Worm (Caenorhabditis elegans) whole organism, L3 larva: ENCODE data around the gene lido-15.
A peak's percentile ranks its signal among the peaks of the same experiment; 100 is the strongest.

Experiments used
- R02D3.7 ChIP-seq: fragments of 150-350 bp; optimal IDR thresholded peaks from 2 replicates; lab custom pipeline; 2014; ENCODE audit warnings: missing biosample characterization, missing genetic modification characterization
- ZK546.5 ChIP-seq: sonication (generic microtip); optimal IDR thresholded peaks from 2 replicates; lab custom pipeline; 2017; ENCODE audit warnings: missing biosample characterization, missing genetic modification characterization
- ama-1 ChIP-seq: fragments of 150-350 bp; optimal IDR thresholded peaks from 2 replicates; lab custom pipeline; 2018
- ceh-82 ChIP-seq: fragments of 150-350 bp; optimal IDR thresholded peaks from 2 replicates; lab custom pipeline; 2014; ENCODE audit warnings: missing biosample characterization, missing genetic modification characterization
- ceh-9 ChIP-seq: sonication (generic microtip); optimal IDR thresholded peaks from 2 replicates; lab custom pipeline; 2018; ENCODE audit warnings: missing biosample characterization, missing genetic modification characterization
- daf-12 ChIP-seq: fragments of 150-350 bp; optimal IDR thresholded peaks from 2 replicates; lab custom pipeline; 2014; ENCODE audit warnings: missing biosample characterization, missing genetic modification reagents, missing genetic modification characterization
- egl-27 ChIP-seq: sonication (generic microtip); optimal IDR thresholded peaks from 4 replicates; lab custom pipeline; 2017; ENCODE audit warnings: missing biosample characterization, missing genetic modification reagents, missing genetic modification characterization
- egl-5 ChIP-seq: fragments of 150-350 bp; optimal IDR thresholded peaks from 2 replicates; lab custom pipeline; 2017; ENCODE audit warnings: missing biosample characterization, missing genetic modification reagents, missing genetic modification characterization, inconsistent platforms
- elt-2 ChIP-seq: sonication (generic microtip); optimal IDR thresholded peaks from 2 replicates; lab custom pipeline; 2016; ENCODE audit warnings: missing genetic modification reagents, mild to moderate bottlenecking, missing genetic modification characterization, missing compliant biosample characterization
- elt-3 ChIP-seq, 3 experiments: fragments of 150-350 bp in 1 of 3; sonication (generic microtip) in 2 of 3; optimal IDR thresholded peaks; 2 replicates in 2 of 3; 4 replicates in 1 of 3; lab custom pipeline; 2014 to 2017; ENCODE audit warnings: missing biosample characterization in 3 of 3, missing genetic modification characterization in 3 of 3
- eor-1 ChIP-seq, 2 experiments: fragments of 150-350 bp; optimal IDR thresholded peaks; 2 replicates each; lab custom pipeline; 2014 to 2018; ENCODE audit warnings: missing biosample characterization in 2 of 2, missing genetic modification characterization in 2 of 2
- fkh-2 ChIP-seq: fragments of 150-350 bp; optimal IDR thresholded peaks from 2 replicates; lab custom pipeline; 2014; ENCODE audit warnings: missing biosample characterization, missing genetic modification reagents, missing genetic modification characterization
- hmg-11 ChIP-seq: sonication (generic microtip); optimal IDR thresholded peaks from 2 replicates; lab custom pipeline; 2016; ENCODE audit warnings: missing genetic modification characterization, missing compliant biosample characterization
- jun-1 ChIP-seq: fragments of 150-350 bp; optimal IDR thresholded peaks from 2 replicates; lab custom pipeline; 2014; ENCODE audit warnings: missing biosample characterization, missing genetic modification reagents, missing genetic modification characterization
- lsy-12 ChIP-seq: sonication (generic microtip); optimal IDR thresholded peaks from 2 replicates; lab custom pipeline; 2016; ENCODE audit warnings: mild to moderate bottlenecking, missing genetic modification characterization, missing compliant biosample characterization
- mdl-1 ChIP-seq: fragments of 150-350 bp; optimal IDR thresholded peaks from 2 replicates; lab custom pipeline; 2014; ENCODE audit warnings: missing biosample characterization, missing genetic modification characterization
- mml-1 ChIP-seq: fragments of 150-350 bp; sonication (generic microtip); optimal IDR thresholded peaks from 3 replicates; lab custom pipeline; 2014; ENCODE audit warnings: missing biosample characterization, missing genetic modification characterization
- nfya-1 ChIP-seq: sonication (generic microtip); optimal IDR thresholded peaks from 2 replicates; lab custom pipeline; 2017; ENCODE audit warnings: missing genetic modification characterization, mild to moderate bottlenecking, missing compliant biosample characterization, antibody characterized with exemption, moderate library complexity; ENCODE audit not compliant: insufficient read depth
- nhr-11 ChIP-seq: fragments of 150-350 bp; optimal IDR thresholded peaks from 2 replicates; lab custom pipeline; 2014; ENCODE audit warnings: missing biosample characterization, missing genetic modification characterization
- nhr-12 ChIP-seq: fragments of 150-350 bp; optimal IDR thresholded peaks from 2 replicates; lab custom pipeline; 2014; ENCODE audit warnings: missing biosample characterization, missing genetic modification characterization
- nhr-23 ChIP-seq: fragments of 150-350 bp; optimal IDR thresholded peaks from 2 replicates; lab custom pipeline; 2014; ENCODE audit warnings: missing biosample characterization, missing genetic modification reagents, missing genetic modification characterization
- nhr-237 ChIP-seq: fragments of 150-350 bp; optimal IDR thresholded peaks from 2 replicates; lab custom pipeline; 2014; ENCODE audit warnings: missing biosample characterization, missing genetic modification characterization
- nhr-28 ChIP-seq: fragments of 150-350 bp; optimal IDR thresholded peaks from 2 replicates; lab custom pipeline; 2014; ENCODE audit warnings: missing biosample characterization, missing genetic modification characterization
- nhr-43 ChIP-seq: sonication (generic microtip); optimal IDR thresholded peaks from 2 replicates; lab custom pipeline; 2016; ENCODE audit warnings: mild to moderate bottlenecking, missing genetic modification characterization, missing compliant biosample characterization; ENCODE audit not compliant: poor library complexity, severe bottlenecking
- nhr-67 ChIP-seq: fragments of 150-350 bp; optimal IDR thresholded peaks from 2 replicates; lab custom pipeline; 2014; ENCODE audit warnings: missing biosample characterization, missing genetic modification characterization
- nhr-76 ChIP-seq: fragments of 150-350 bp; sonication (generic microtip); optimal IDR thresholded peaks from 5 replicates; lab custom pipeline; 2014; ENCODE audit warnings: missing biosample characterization, missing genetic modification characterization
- pha-4 ChIP-seq: fragments of 150-350 bp; optimal IDR thresholded peaks from 2 replicates; lab custom pipeline; 2014; ENCODE audit warnings: missing biosample characterization, missing genetic modification reagents, missing genetic modification characterization
- pqm-1 ChIP-seq: fragments of 150-350 bp; optimal IDR thresholded peaks from 2 replicates; lab custom pipeline; 2017; ENCODE audit warnings: missing biosample characterization, missing genetic modification characterization, inconsistent platforms
- snpc-4 ChIP-seq: fragments of 150-350 bp; optimal IDR thresholded peaks from 2 replicates; lab custom pipeline; 2014; ENCODE audit warnings: missing biosample characterization, missing genetic modification characterization
- tbx-2 ChIP-seq: sonication (generic microtip); optimal IDR thresholded peaks from 2 replicates; lab custom pipeline; 2016; ENCODE audit warnings: mild to moderate bottlenecking, missing genetic modification characterization, missing compliant biosample characterization
- unc-39 ChIP-seq: sonication (generic microtip); optimal IDR thresholded peaks from 4 replicates; lab custom pipeline; 2017; ENCODE audit warnings: missing biosample characterization, missing genetic modification characterization
- unc-62 ChIP-seq: fragments of 150-350 bp; sonication (generic microtip); optimal IDR thresholded peaks from 4 replicates; lab custom pipeline; 2014; ENCODE audit warnings: missing biosample characterization, missing genetic modification reagents, missing genetic modification characterization
- ztf-11 ChIP-seq: fragments of 150-350 bp; optimal IDR thresholded peaks from 2 replicates; lab custom pipeline; 2014; ENCODE audit warnings: missing biosample characterization, missing genetic modification characterization

Gene lido-15

ce11 chrII:3811816-3812332 is at the start of gene lido-15:
TSS of gene lido-15 (plus strand) at chrII:3812282.
- no peak for TF ChIP-seq ZK546.5 (tag; lab: Kevin White, UChicago)
- peak; percentile 48 for TF ChIP-seq pha-4 (tag; lab: Kevin White, UChicago)

ce11 chrII:3764486-3764885 is 47.6 kb upstream of the lido-15 start, which contains the start of gene srx-112:
TSS of gene srx-112 (minus strand) at chrII:3764586.
- TF ChIP-seq pqm-1 (tag; lab: Kevin White, UChicago): no peak
- TF ChIP-seq fkh-2: no peak
- TF ChIP-seq hmg-11 (tag; lab: Kevin White, UChicago): no peak
- TF ChIP-seq snpc-4: no peak
- TF ChIP-seq unc-62 (GFP tag; lab: Kevin White, UChicago): no peak

- TF ChIP-seq fkh-2: no peak
- TF ChIP-seq mdl-1 (tag; lab: Kevin White, UChicago): no peak
- no peak for TF ChIP-seq snpc-4
- no peak for TF ChIP-seq nhr-12 (tag; lab: Kevin White, UChicago)
- TF ChIP-seq elt-3 (tag; optimal IDR thresholded peaks at IDR 0.05; lab: Kevin White, UChicago): no peak
- no peak for TF ChIP-seq daf-12 (tag; lab: Kevin White, UChicago)
- no peak for TF ChIP-seq ama-1
- TF ChIP-seq mml-1: no peak
- TF ChIP-seq egl-5: no peak
- TF ChIP-seq egl-27 (tag; lab: Kevin White, UChicago): no peak
- no peak for TF ChIP-seq lsy-12
Measured at ce11 chrII:3771640-3772039, 40.4 kb upstream of the lido-15 start.

ce11 chrII:3773130-3773529 is 39.0 kb upstream of the lido-15 start, which contains the start of gene T24E12.10:
TSS of gene T24E12.10 (minus strand) at chrII:3773230.
- TF ChIP-seq R02D3.7 (tag; lab: Kevin White, UChicago): no peak
- no peak for TF ChIP-seq nhr-76
- TF ChIP-seq snpc-4: no peak
- no peak for TF ChIP-seq mml-1
- no peak for TF ChIP-seq nhr-67 (tag; lab: Kevin White, UChicago)
- no peak for TF ChIP-seq nhr-28 (tag; lab: Kevin White, UChicago)
- no peak for TF ChIP-seq nfya-1 (tag; lab: Kevin White, UChicago)
- TF ChIP-seq ZK546.5 (tag; lab: Kevin White, UChicago): no peak
- no peak for TF ChIP-seq unc-39 (tag; lab: Kevin White, UChicago)
- TF ChIP-seq nhr-43: no peak
- no peak for TF ChIP-seq tbx-2 (tag; lab: Kevin White, UChicago)
- TF ChIP-seq elt-2 (tag; lab: Kevin White, UChicago): no peak
- TF ChIP-seq elt-3 (tag; optimal IDR thresholded peaks at IDR 0.05; lab: Kevin White, UChicago): no peak
- TF ChIP-seq ceh-9 (tag; lab: Kevin White, UChicago): no peak
- no peak for TF ChIP-seq ceh-82 (tag; lab: Kevin White, UChicago)
- no peak for TF ChIP-seq nhr-237 (tag; lab: Kevin White, UChicago)
- TF ChIP-seq, all 47 proteins: peak for 0

ce11 chrII:3775719-3776118 is 36.4 kb upstream of the lido-15 start, which contains the start of gene T24E12.3:
TSS of gene T24E12.3 (plus strand) at chrII:3776019.
- TF ChIP-seq nhr-28 (tag; lab: Kevin White, UChicago): no peak
- no peak for TF ChIP-seq nhr-12 (tag; lab: Kevin White, UChicago)
- TF ChIP-seq tbx-2 (tag; lab: Kevin White, UChicago): no peak
- no peak for TF ChIP-seq jun-1 (tag; lab: Kevin White, UChicago)
- no peak for TF ChIP-seq nhr-76
- no peak for TF ChIP-seq pha-4 (tag; lab: Kevin White, UChicago)
- no peak for TF ChIP-seq ztf-11 (tag; lab: Kevin White, UChicago)
- no peak for TF ChIP-seq nhr-67 (tag; lab: Kevin White, UChicago)
- TF ChIP-seq mml-1: no peak
- no peak for TF ChIP-seq nhr-11 (tag; lab: Kevin White, UChicago)
- no peak for TF ChIP-seq pqm-1 (tag; lab: Kevin White, UChicago)
- TF ChIP-seq eor-1 (tag; optimal IDR thresholded peaks at IDR 0.05; lab: Kevin White, UChicago): no peak
- TF ChIP-seq nhr-43: no peak
- TF ChIP-seq nhr-23: no peak
- no peak for TF ChIP-seq fkh-2
- TF ChIP-seq elt-3 (tag; optimal IDR thresholded peaks at IDR 0.05; lab: Kevin White, UChicago): no peak
- TF ChIP-seq mdl-1 (tag; lab: Kevin White, UChicago): no peak
- TF ChIP-seq egl-5: no peak
